Worm (Caenorhabditis elegans) whole organism, mixed stage, embryonic: Measurements from ENCODE around the gene C07A9.12.

Experiments
- bed-3 ChIP-seq: fragments of 200-800 bp; sonication (Bioruptor generic); optimal IDR thresholded peaks from 3 replicates; lab custom pipeline; 2018; ENCODE audit warnings: mild to moderate bottlenecking, missing genetic modification characterization, moderate library complexity, missing compliant biosample characterization
- ceh-39 ChIP-seq: fragments of 150-350 bp; optimal IDR thresholded peaks from 2 replicates; lab custom pipeline; 2014; ENCODE audit warnings: missing biosample characterization, missing genetic modification characterization
- ceh-43 ChIP-seq: fragments of 200-800 bp; sonication (Bioruptor generic); optimal IDR thresholded peaks from 2 replicates; lab custom pipeline; 2018; ENCODE audit warnings: mild to moderate bottlenecking, missing genetic modification characterization, moderate library complexity, missing compliant biosample characterization
- ceh-83 ChIP-seq: fragments of 200-800 bp; sonication (Bioruptor generic); optimal IDR thresholded peaks from 2 replicates; lab custom pipeline; 2018; ENCODE audit warnings: mild to moderate bottlenecking, missing genetic modification characterization, missing compliant biosample characterization
- ces-1 ChIP-seq: fragments of 150-350 bp; optimal IDR thresholded peaks from 2 replicates; lab custom pipeline; 2014; ENCODE audit warnings: missing biosample characterization, missing genetic modification reagents, missing genetic modification characterization
- cnd-1 ChIP-seq: fragments of 200-800 bp; sonication (Bioruptor generic); optimal IDR thresholded peaks from 2 replicates; lab custom pipeline; 2018; ENCODE audit warnings: mild to moderate bottlenecking, missing genetic modification characterization, missing compliant biosample characterization
- drap-1 ChIP-seq: fragments of 200-800 bp; sonication (Bioruptor generic); optimal IDR thresholded peaks from 3 replicates; lab custom pipeline; 2018; ENCODE audit warnings: mild to moderate bottlenecking, missing genetic modification characterization, missing compliant biosample characterization
- elt-1 ChIP-seq: sonication (generic microtip); optimal IDR thresholded peaks from 2 replicates; lab custom pipeline; 2017; ENCODE audit warnings: missing genetic modification characterization, mild to moderate bottlenecking, missing compliant biosample characterization, antibody characterized with exemption, moderate library complexity, borderline replicate concordance; ENCODE audit not compliant: insufficient read depth
- elt-3 ChIP-seq: fragments of 150-350 bp; optimal IDR thresholded peaks from 2 replicates; lab custom pipeline; 2014; ENCODE audit warnings: missing biosample characterization, missing genetic modification characterization
- flh-1 ChIP-seq: fragments of 200-800 bp; sonication (Bioruptor generic); optimal IDR thresholded peaks from 2 replicates; lab custom pipeline; 2018; ENCODE audit warnings: mild to moderate bottlenecking, missing genetic modification characterization, moderate library complexity, missing compliant biosample characterization
- ham-2 ChIP-seq: fragments of 200-800 bp; sonication (Bioruptor generic); optimal IDR thresholded peaks from 2 replicates; lab custom pipeline; 2018; ENCODE audit warnings: mild to moderate bottlenecking, missing genetic modification characterization, missing compliant biosample characterization
- hlh-1 ChIP-seq: fragments of 150-350 bp; optimal IDR thresholded peaks from 2 replicates; lab custom pipeline; 2014; ENCODE audit warnings: missing biosample characterization, missing genetic modification reagents, missing genetic modification characterization
- lin-13 ChIP-seq: fragments of 150-350 bp; optimal IDR thresholded peaks from 2 replicates; lab custom pipeline; 2014; ENCODE audit warnings: missing biosample characterization, missing genetic modification characterization
- lsy-2 ChIP-seq: fragments of 150-350 bp; optimal IDR thresholded peaks from 2 replicates; lab custom pipeline; 2014; ENCODE audit warnings: missing biosample characterization, missing genetic modification characterization
- mab-5 ChIP-seq: fragments of 150-350 bp; optimal IDR thresholded peaks from 2 replicates; lab custom pipeline; 2014; ENCODE audit warnings: missing biosample characterization, missing genetic modification characterization
- mep-1 ChIP-seq: fragments of 150-350 bp; optimal IDR thresholded peaks from 2 replicates; lab custom pipeline; 2017; ENCODE audit warnings: missing biosample characterization, missing genetic modification reagents, missing genetic modification characterization, inconsistent platforms
- mls-2 ChIP-seq: sonication (generic microtip); optimal IDR thresholded peaks from 2 replicates; lab custom pipeline; 2016; ENCODE audit warnings: mild to moderate bottlenecking, missing genetic modification characterization, moderate library complexity, missing compliant biosample characterization
- nhr-12 ChIP-seq: fragments of 150-350 bp; optimal IDR thresholded peaks from 2 replicates; lab custom pipeline; 2014; ENCODE audit warnings: missing biosample characterization, missing genetic modification characterization
- nhr-2 ChIP-seq: fragments of 150-350 bp; optimal IDR thresholded peaks from 2 replicates; lab custom pipeline; 2014; ENCODE audit warnings: missing biosample characterization, missing genetic modification characterization
- nhr-28 ChIP-seq: fragments of 150-350 bp; optimal IDR thresholded peaks from 2 replicates; lab custom pipeline; 2014; ENCODE audit warnings: missing biosample characterization, missing genetic modification characterization
- nhr-76 ChIP-seq: sonication (generic microtip); optimal IDR thresholded peaks from 2 replicates; lab custom pipeline; 2017; ENCODE audit warnings: missing biosample characterization, missing genetic modification characterization
- pha-4 ChIP-seq: fragments of 150-350 bp; optimal IDR thresholded peaks from 2 replicates; lab custom pipeline; 2018; ENCODE audit warnings: missing biosample characterization, missing genetic modification reagents, missing genetic modification characterization
- sem-2 ChIP-seq: fragments of 200-800 bp; sonication (Bioruptor generic); optimal IDR thresholded peaks from 2 replicates; lab custom pipeline; 2018; ENCODE audit warnings: mild to moderate bottlenecking, missing genetic modification characterization, missing compliant biosample characterization
- snpc-4 ChIP-seq: fragments of 150-350 bp; optimal IDR thresholded peaks from 2 replicates; lab custom pipeline; 2014; ENCODE audit warnings: missing biosample characterization, missing genetic modification characterization
- tbx-8 ChIP-seq: fragments of 200-800 bp; sonication (Bioruptor generic); optimal IDR thresholded peaks from 2 replicates; lab custom pipeline; 2018; ENCODE audit warnings: mild to moderate bottlenecking, missing genetic modification characterization, moderate library complexity, missing compliant biosample characterization
- unc-120 ChIP-seq: sonication (generic microtip); optimal IDR thresholded peaks from 2 replicates; lab custom pipeline; 2017; ENCODE audit warnings: missing genetic modification characterization, missing compliant biosample characterization; ENCODE audit not compliant: poor library complexity, severe bottlenecking
- unc-39 ChIP-seq: fragments of 150-350 bp; optimal IDR thresholded peaks from 2 replicates; lab custom pipeline; 2014; ENCODE audit warnings: missing biosample characterization, missing genetic modification characterization
- unc-62 ChIP-seq: fragments of 150-350 bp; optimal IDR thresholded peaks from 2 replicates; lab custom pipeline; 2014; ENCODE audit warnings: missing biosample characterization, missing genetic modification reagents, missing genetic modification characterization
- zip-8 ChIP-seq: fragments of 150-350 bp; optimal IDR thresholded peaks from 2 replicates; lab custom pipeline; 2014; ENCODE audit warnings: missing biosample characterization, missing genetic modification characterization
- ztf-11 ChIP-seq: fragments of 150-350 bp; optimal IDR thresholded peaks from 2 replicates; lab custom pipeline; 2014; ENCODE audit warnings: missing biosample characterization, missing genetic modification characterization

Gene C07A9.12

ce11 chrIII:9702665-9703252, 24.6 kb downstream of the C07A9.12 start:
- TF ChIP-seq ceh-43 = no peak
- no peak for TF ChIP-seq unc-39 (tag; lab: Kevin White, UChicago)
- no peak for TF ChIP-seq ces-1 (GFP tag; lab: Kevin White, UChicago)
- no peak for TF ChIP-seq ceh-83 (GFP tag; lab: Kevin White, UChicago)
- TF ChIP-seq nhr-12 (tag; lab: Kevin White, UChicago) = no peak
- TF ChIP-seq sem-2 (GFP tag; lab: Kevin White, UChicago) = no peak
- no peak for TF ChIP-seq nhr-76
- TF ChIP-seq tbx-8 (GFP tag; lab: Kevin White, UChicago) = no peak
- TF ChIP-seq elt-3 = no peak
- TF ChIP-seq cnd-1 (tag; lab: Kevin White, UChicago) = no peak
- no peak for TF ChIP-seq snpc-4 (tag; lab: Kevin White, UChicago)
- no peak for TF ChIP-seq nhr-28 (tag; lab: Kevin White, UChicago)
- TF ChIP-seq mab-5 (tag; lab: Kevin White, UChicago) = no peak

- TF ChIP-seq unc-120 (tag; lab: Kevin White, UChicago) (peak; percentile 9), sem-2 (GFP tag; lab: Kevin White, UChicago) (no peak), ceh-43 (no peak)
These were observed 25.5 kb downstream of the C07A9.12 start for ce11 chrIII:9701798-9702197.

ce11 chrIII:9700114-9700690, 27.1 kb downstream of the C07A9.12 start:
- TF ChIP-seq mep-1 (tag; lab: Kevin White, UChicago) (no peak), ham-2 (peak; percentile 11), bed-3 (no peak), sem-2 (GFP tag; lab: Kevin White, UChicago) (no peak), ceh-83 (GFP tag; lab: Kevin White, UChicago) (no peak), unc-62 (peak; percentile 59), ztf-11 (no peak), ces-1 (GFP tag; lab: Kevin White, UChicago) (peak; percentile 47), drap-1 (GFP tag; lab: Kevin White, UChicago) (peak; percentile 7), nhr-12 (tag; lab: Kevin White, UChicago) (no peak), flh-1 (GFP tag; lab: Kevin White, UChicago) (no peak), ceh-39 (no peak), ceh-43 (no peak), unc-120 (tag; lab: Kevin White, UChicago) (no peak), snpc-4 (tag; lab: Kevin White, UChicago) (no peak), nhr-2 (tag; lab: Kevin White, UChicago) (peak; percentile 68)

ce11 chrIII:9699576-9699975, 27.8 kb downstream of the C07A9.12 start, which contains the start of gene tlk-1:
Gene tlk-1 (plus strand): TSS chrIII:9699876.
- TF ChIP-seq ham-2 = no peak
- TF ChIP-seq ceh-83 (GFP tag; lab: Kevin White, UChicago) = no peak
- no peak for TF ChIP-seq pha-4 (tag; lab: Kevin White, UChicago)
- no peak for TF ChIP-seq drap-1 (GFP tag; lab: Kevin White, UChicago)
- no peak for TF ChIP-seq elt-3

ce11 chrIII:9698635-9699396, 28.5 kb downstream of the C07A9.12 start:
- TF ChIP-seq ces-1 (GFP tag; lab: Kevin White, UChicago) (peak; percentile 22), ceh-43 (no peak), unc-62 (peak; percentile 4), lin-13 (tag; lab: Kevin White, UChicago) (no peak)

- TF ChIP-seq mls-2 (no peak), lsy-2 (tag; lab: Kevin White, UChicago) (no peak), nhr-76 (no peak), snpc-4 (tag; lab: Kevin White, UChicago) (no peak), unc-120 (tag; lab: Kevin White, UChicago) (no peak), ztf-11 (no peak), ceh-83 (GFP tag; lab: Kevin White, UChicago) (no peak), unc-39 (tag; lab: Kevin White, UChicago) (no peak), elt-1 (tag; lab: Kevin White, UChicago) (no peak), nhr-2 (tag; lab: Kevin White, UChicago) (no peak), ceh-43 (no peak), hlh-1 (tag; lab: Kevin White, UChicago) (no peak), ham-2 (no peak), zip-8 (tag; lab: Kevin White, UChicago) (no peak), elt-3 (no peak), tbx-8 (GFP tag; lab: Kevin White, UChicago) (no peak), bed-3 (no peak)
These were observed 29.5 kb downstream of the C07A9.12 start for ce11 chrIII:9697886-9698285.
